Worm (Caenorhabditis elegans) whole organism, L3 larva: ENCODE data around the gene F32D8.12.

ENCODE experiments used
- R02D3.7 ChIP-seq: fragments of 150-350 bp; optimal IDR thresholded peaks from 2 replicates; lab custom pipeline; 2014; ENCODE audit warnings: missing biosample characterization, missing genetic modification characterization
- ZK546.5 ChIP-seq: sonication (generic microtip); optimal IDR thresholded peaks from 2 replicates; lab custom pipeline; 2017; ENCODE audit warnings: missing biosample characterization, missing genetic modification characterization
- aly-2 ChIP-seq: fragments of 150-350 bp; optimal IDR thresholded peaks from 2 replicates; lab custom pipeline; 2014; ENCODE audit warnings: missing biosample characterization, missing genetic modification characterization
- ama-1 ChIP-seq: fragments of 150-350 bp; optimal IDR thresholded peaks from 2 replicates; lab custom pipeline; 2018
- ceh-16 ChIP-seq: sonication (generic microtip); optimal IDR thresholded peaks from 2 replicates; lab custom pipeline; 2017; ENCODE audit warnings: missing biosample characterization, missing genetic modification characterization
- ceh-28 ChIP-seq: fragments of 150-350 bp; optimal IDR thresholded peaks from 2 replicates; lab custom pipeline; 2014; ENCODE audit warnings: missing biosample characterization, missing genetic modification reagents, missing genetic modification characterization
- ceh-82 ChIP-seq: fragments of 150-350 bp; optimal IDR thresholded peaks from 2 replicates; lab custom pipeline; 2014; ENCODE audit warnings: missing biosample characterization, missing genetic modification characterization
- ceh-9 ChIP-seq: sonication (generic microtip); optimal IDR thresholded peaks from 2 replicates; lab custom pipeline; 2018; ENCODE audit warnings: missing biosample characterization, missing genetic modification characterization
- egl-27 ChIP-seq: sonication (generic microtip); optimal IDR thresholded peaks from 4 replicates; lab custom pipeline; 2017; ENCODE audit warnings: missing biosample characterization, missing genetic modification reagents, missing genetic modification characterization
- elt-1 ChIP-seq: fragments of 150-350 bp; optimal IDR thresholded peaks from 2 replicates; lab custom pipeline; 2014; ENCODE audit warnings: missing biosample characterization, missing genetic modification characterization
- elt-2 ChIP-seq: sonication (generic microtip); optimal IDR thresholded peaks from 2 replicates; lab custom pipeline; 2016; ENCODE audit warnings: missing genetic modification reagents, mild to moderate bottlenecking, missing genetic modification characterization, missing compliant biosample characterization
- elt-3 ChIP-seq, 3 experiments: fragments of 150-350 bp in 1 of 3; sonication (generic microtip) in 2 of 3; optimal IDR thresholded peaks; 2 replicates in 2 of 3; 4 replicates in 1 of 3; lab custom pipeline; 2014 to 2017; ENCODE audit warnings: missing biosample characterization in 3 of 3, missing genetic modification characterization in 3 of 3
- eor-1 ChIP-seq, 2 experiments: fragments of 150-350 bp; optimal IDR thresholded peaks; 2 replicates each; lab custom pipeline; 2014 to 2018; ENCODE audit warnings: missing biosample characterization in 2 of 2, missing genetic modification characterization in 2 of 2
- fkh-10 ChIP-seq: sonication (generic microtip); optimal IDR thresholded peaks from 2 replicates; lab custom pipeline; 2017; ENCODE audit warnings: missing biosample characterization, missing genetic modification reagents, missing genetic modification characterization
- fkh-2 ChIP-seq: fragments of 150-350 bp; optimal IDR thresholded peaks from 2 replicates; lab custom pipeline; 2014; ENCODE audit warnings: missing biosample characterization, missing genetic modification reagents, missing genetic modification characterization
- hmg-11 ChIP-seq: sonication (generic microtip); optimal IDR thresholded peaks from 2 replicates; lab custom pipeline; 2016; ENCODE audit warnings: missing genetic modification characterization, missing compliant biosample characterization
- jun-1 ChIP-seq: fragments of 150-350 bp; optimal IDR thresholded peaks from 2 replicates; lab custom pipeline; 2014; ENCODE audit warnings: missing biosample characterization, missing genetic modification reagents, missing genetic modification characterization
- lin-15B ChIP-seq: fragments of 150-350 bp; optimal IDR thresholded peaks from 2 replicates; lab custom pipeline; 2014; ENCODE audit warnings: missing biosample characterization, missing genetic modification characterization
- lin-39 ChIP-seq: fragments of 150-350 bp; optimal IDR thresholded peaks from 2 replicates; lab custom pipeline; 2018; ENCODE audit warnings: missing biosample characterization, missing genetic modification reagents, missing genetic modification characterization
- lsy-12 ChIP-seq: sonication (generic microtip); optimal IDR thresholded peaks from 2 replicates; lab custom pipeline; 2016; ENCODE audit warnings: mild to moderate bottlenecking, missing genetic modification characterization, missing compliant biosample characterization
- mdl-1 ChIP-seq: fragments of 150-350 bp; optimal IDR thresholded peaks from 2 replicates; lab custom pipeline; 2014; ENCODE audit warnings: missing biosample characterization, missing genetic modification characterization
- nfya-1 ChIP-seq: sonication (generic microtip); optimal IDR thresholded peaks from 2 replicates; lab custom pipeline; 2017; ENCODE audit warnings: missing genetic modification characterization, mild to moderate bottlenecking, missing compliant biosample characterization, antibody characterized with exemption, moderate library complexity; ENCODE audit not compliant: insufficient read depth
- nhr-11 ChIP-seq: fragments of 150-350 bp; optimal IDR thresholded peaks from 2 replicates; lab custom pipeline; 2014; ENCODE audit warnings: missing biosample characterization, missing genetic modification characterization
- nhr-23 ChIP-seq: fragments of 150-350 bp; optimal IDR thresholded peaks from 2 replicates; lab custom pipeline; 2014; ENCODE audit warnings: missing biosample characterization, missing genetic modification reagents, missing genetic modification characterization
- nhr-237 ChIP-seq: fragments of 150-350 bp; optimal IDR thresholded peaks from 2 replicates; lab custom pipeline; 2014; ENCODE audit warnings: missing biosample characterization, missing genetic modification characterization
- nhr-25 ChIP-seq: sonication (generic microtip); optimal IDR thresholded peaks from 2 replicates; lab custom pipeline; 2017; ENCODE audit warnings: missing biosample characterization, missing genetic modification characterization
- nhr-28 ChIP-seq: fragments of 150-350 bp; optimal IDR thresholded peaks from 2 replicates; lab custom pipeline; 2014; ENCODE audit warnings: missing biosample characterization, missing genetic modification characterization
- nhr-43 ChIP-seq: sonication (generic microtip); optimal IDR thresholded peaks from 2 replicates; lab custom pipeline; 2016; ENCODE audit warnings: mild to moderate bottlenecking, missing genetic modification characterization, missing compliant biosample characterization; ENCODE audit not compliant: poor library complexity, severe bottlenecking
- nhr-67 ChIP-seq: fragments of 150-350 bp; optimal IDR thresholded peaks from 2 replicates; lab custom pipeline; 2014; ENCODE audit warnings: missing biosample characterization, missing genetic modification characterization
- nhr-76 ChIP-seq: fragments of 150-350 bp; sonication (generic microtip); optimal IDR thresholded peaks from 5 replicates; lab custom pipeline; 2014; ENCODE audit warnings: missing biosample characterization, missing genetic modification characterization
- nhr-77 ChIP-seq: fragments of 150-350 bp; optimal IDR thresholded peaks from 2 replicates; lab custom pipeline; 2014; ENCODE audit warnings: missing biosample characterization, missing genetic modification characterization
- pha-4 ChIP-seq: fragments of 150-350 bp; optimal IDR thresholded peaks from 2 replicates; lab custom pipeline; 2014; ENCODE audit warnings: missing biosample characterization, missing genetic modification reagents, missing genetic modification characterization
- pqm-1 ChIP-seq: fragments of 150-350 bp; optimal IDR thresholded peaks from 2 replicates; lab custom pipeline; 2017; ENCODE audit warnings: missing biosample characterization, missing genetic modification characterization, inconsistent platforms
- skn-1 ChIP-seq: fragments of 150-350 bp; optimal IDR thresholded peaks from 2 replicates; lab custom pipeline; 2014; ENCODE audit warnings: missing biosample characterization, missing genetic modification characterization
- snpc-4 ChIP-seq: fragments of 150-350 bp; optimal IDR thresholded peaks from 2 replicates; lab custom pipeline; 2014; ENCODE audit warnings: missing biosample characterization, missing genetic modification characterization
- tbx-2 ChIP-seq: sonication (generic microtip); optimal IDR thresholded peaks from 2 replicates; lab custom pipeline; 2016; ENCODE audit warnings: mild to moderate bottlenecking, missing genetic modification characterization, missing compliant biosample characterization
- unc-39 ChIP-seq: sonication (generic microtip); optimal IDR thresholded peaks from 4 replicates; lab custom pipeline; 2017; ENCODE audit warnings: missing biosample characterization, missing genetic modification characterization
- unc-62 ChIP-seq: fragments of 150-350 bp; sonication (generic microtip); optimal IDR thresholded peaks from 4 replicates; lab custom pipeline; 2014; ENCODE audit warnings: missing biosample characterization, missing genetic modification reagents, missing genetic modification characterization
- zag-1 ChIP-seq: fragments of 150-350 bp; optimal IDR thresholded peaks from 2 replicates; lab custom pipeline; 2014; ENCODE audit warnings: missing biosample characterization, missing genetic modification characterization
- ztf-11 ChIP-seq: fragments of 150-350 bp; optimal IDR thresholded peaks from 2 replicates; lab custom pipeline; 2014; ENCODE audit warnings: missing biosample characterization, missing genetic modification characterization
- ztf-4 ChIP-seq: fragments of 150-350 bp; optimal IDR thresholded peaks from 2 replicates; lab custom pipeline; 2014; ENCODE audit warnings: missing biosample characterization, missing genetic modification characterization

F32D8.12 gene

ce11 chrV:10897172-10897571, 6.3 kb upstream of the F32D8.12 start (continued):
- TF ChIP-seq skn-1 (tag; lab: Kevin White, UChicago) (peak; percentile 95), lsy-12 (peak; percentile 99), tbx-2 (tag; lab: Kevin White, UChicago) (peak; percentile 96), fkh-2 (tag; lab: Kevin White, UChicago) (peak; percentile 59), nhr-43 (tag; lab: Kevin White, UChicago) (peak; percentile 99), nhr-67 (peak; percentile 48), nhr-11 (tag; lab: Kevin White, UChicago) (peak; percentile 96), nhr-76 (tag; lab: Kevin White, UChicago) (peak; percentile 87), pha-4 (tag; lab: Kevin White, UChicago) (peak; percentile 99), elt-1 (tag; lab: Kevin White, UChicago) (peak; percentile 92), lin-15B (peak; percentile 99), unc-39 (tag; lab: Kevin White, UChicago) (no peak), ceh-82 (tag; lab: Kevin White, UChicago) (peak; percentile 96), jun-1 (tag; lab: Kevin White, UChicago) (peak; percentile 97), eor-1 (tag; optimal IDR thresholded peaks at IDR 0.05; lab: Kevin White, UChicago) (peak in 1 of 2 experiments; percentile 9), nhr-28 (tag; lab: Kevin White, UChicago) (peak; percentile 81), R02D3.7 (tag; lab: Kevin White, UChicago) (peak; percentile 94), ceh-9 (tag; lab: Kevin White, UChicago) (peak; percentile 11), nhr-25 (tag; lab: Kevin White, UChicago) (peak; percentile 100), nhr-237 (tag; lab: Kevin White, UChicago) (no peak), egl-27 (tag; lab: Kevin White, UChicago) (peak; percentile 74), pqm-1 (peak; percentile 92), ceh-16 (peak; percentile 28), ama-1 (lab: Kevin White, UChicago) (peak; percentile 91)

DNA sequence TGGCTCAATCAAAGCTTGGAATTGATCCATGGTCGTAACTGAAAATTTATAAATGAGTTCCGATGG, 6.1 kb upstream of the F32D8.12 start, which contains the start of gene sec-61.G:
TSS of gene sec-61.G (minus strand) at position 38 of the 66 bp plus-strand sequence.
- TF ChIP-seq ceh-28 (tag; lab: Kevin White, UChicago), result no peak
- TF ChIP-seq elt-1 (tag; lab: Kevin White, UChicago), result no peak
- TF ChIP-seq nhr-23 (tag; lab: Kevin White, UChicago), result no peak
- TF ChIP-seq lin-39, result no peak
- no peak for TF ChIP-seq unc-39 (tag; lab: Kevin White, UChicago)
- TF ChIP-seq skn-1 (tag; lab: Kevin White, UChicago), result no peak
- no peak for TF ChIP-seq ztf-4 (tag; lab: Kevin White, UChicago)

- no peak for TF ChIP-seq jun-1 (tag; lab: Kevin White, UChicago)
- TF ChIP-seq ceh-9 (tag; lab: Kevin White, UChicago), result no peak
- TF ChIP-seq elt-2 (tag; lab: Kevin White, UChicago), result no peak
- no peak for TF ChIP-seq lsy-12
- TF ChIP-seq snpc-4, result no peak
- no peak for TF ChIP-seq tbx-2 (tag; lab: Kevin White, UChicago)
- TF ChIP-seq nhr-23 (tag; lab: Kevin White, UChicago), result no peak
- TF ChIP-seq ztf-4 (tag; lab: Kevin White, UChicago), result no peak
- no peak for TF ChIP-seq hmg-11 (tag; lab: Kevin White, UChicago)
- TF ChIP-seq egl-27 (tag; lab: Kevin White, UChicago), result no peak
- no peak for TF ChIP-seq zag-1
- TF ChIP-seq pha-4 (tag; lab: Kevin White, UChicago), result no peak
- TF ChIP-seq ceh-28 (tag; lab: Kevin White, UChicago), result no peak
- no peak for TF ChIP-seq fkh-10
- TF ChIP-seq elt-1 (tag; lab: Kevin White, UChicago), result no peak
- no peak for TF ChIP-seq nhr-43 (tag; lab: Kevin White, UChicago)
- TF ChIP-seq, all 47 proteins: peak for 0
These were observed 5.9 kb upstream of the F32D8.12 start for ce11 chrV:10896706-10897105.

- TF ChIP-seq nhr-23 (tag; lab: Kevin White, UChicago) (peak; percentile 18), egl-27 (tag; lab: Kevin White, UChicago) (no peak), nhr-43 (tag; lab: Kevin White, UChicago) (peak; percentile 5)
These were observed 5.5 kb upstream of the F32D8.12 start, which contains the start of gene F32D8.13 for ce11 chrV:10896295-10896694. TSS of gene F32D8.13 (minus strand) at chrV:10896543.

- TF ChIP-seq egl-27 (tag; lab: Kevin White, UChicago) (no peak), elt-1 (tag; lab: Kevin White, UChicago) (peak; percentile 65), elt-3 (tag; optimal IDR thresholded peaks at IDR 0.05; lab: Kevin White, UChicago) (no peak), ceh-16 (no peak), fkh-2 (tag; lab: Kevin White, UChicago) (no peak), nhr-77 (tag; lab: Kevin White, UChicago) (no peak), nfya-1 (tag; lab: Kevin White, UChicago) (peak; percentile 81), ceh-28 (tag; lab: Kevin White, UChicago) (peak; percentile 51), unc-62 (GFP tag; lab: Kevin White, UChicago) (no peak), aly-2 (no peak), pha-4 (tag; lab: Kevin White, UChicago) (peak; percentile 81), fkh-10 (no peak), snpc-4 (peak; percentile 88), ceh-9 (tag; lab: Kevin White, UChicago) (no peak), jun-1 (tag; lab: Kevin White, UChicago) (no peak), ama-1 (lab: Kevin White, UChicago) (peak; percentile 19), ztf-11 (tag; lab: Kevin White, UChicago) (no peak), elt-2 (tag; lab: Kevin White, UChicago) (peak; percentile 42), lin-39 (peak; percentile 90), nhr-237 (tag; lab: Kevin White, UChicago) (no peak), nhr-43 (tag; lab: Kevin White, UChicago) (peak; percentile 93), nhr-25 (tag; lab: Kevin White, UChicago) (peak; percentile 88), ZK546.5 (tag; lab: Kevin White, UChicago) (peak; percentile 42), ceh-82 (tag; lab: Kevin White, UChicago) (peak; percentile 5), eor-1 (tag; optimal IDR thresholded peaks at IDR 0.05; lab: Kevin White, UChicago) (no peak), mdl-1 (tag; lab: Kevin White, UChicago) (no peak), tbx-2 (tag; lab: Kevin White, UChicago) (no peak)
These were observed 3.8 kb upstream of the F32D8.12 start, which contains the start of the genes F32D8.14 and F32D8.5 for ce11 chrV:10894601-10895000. TSS of gene F32D8.14 (minus strand) at chrV:10894788. TSS of gene F32D8.5 (plus strand) at chrV:10894800.
